Worm (Caenorhabditis elegans): ENCODE measurements around the gene epac-1.

The epac-1 gene

ce11 chrIII:10153003-10153402 is 36.0 kb upstream of the epac-1 start (continued):
- TF ChIP-seq lir-3 (tag; optimal IDR thresholded peaks at IDR 0.05; ENCODE audit: poor library complexity) (peak; percentile 23), mep-1 (tag; optimal IDR thresholded peaks at IDR 0.05) (no peak), nhr-85 (tag) (no peak), swsn-7 (tag; optimal IDR thresholded peaks at IDR 0.05) (peak; percentile 35), dpl-1 (GFP tag; optimal IDR thresholded peaks at IDR 0.05) (peak in 1 of 3 experiments; percentile 5), ceh-63 (GFP tag; optimal IDR thresholded peaks at IDR 0.05) (no peak), fkh-4 (tag; optimal IDR thresholded peaks at IDR 0.05; ENCODE audit: borderline replicate concordance) (no peak), aly-2 (tag; optimal IDR thresholded peaks at IDR 0.05) (no peak), nhr-11 (tag; optimal IDR thresholded peaks at IDR 0.05) (no peak), ceh-8 (GFP tag; optimal IDR thresholded peaks at IDR 0.05) (peak; percentile 49), nhr-90 (tag; optimal IDR thresholded peaks at IDR 0.05; ENCODE audit: poor library complexity) (no peak), alr-1 (tag; optimal IDR thresholded peaks at IDR 0.05; ENCODE audit: borderline replicate concordance) (no peak), aha-1 (tag; optimal IDR thresholded peaks at IDR 0.05) (no peak), ceh-82 (tag; optimal IDR thresholded peaks at IDR 0.05) (peak in 2 of 3 experiments; percentile 7 to 71), rnt-1 (tag; optimal IDR thresholded peaks at IDR 0.05) (peak; percentile 40), jun-1 (tag; optimal IDR thresholded peaks at IDR 0.05) (no peak), ces-1 (GFP tag; optimal IDR thresholded peaks at IDR 0.05) (peak; percentile 42), nhr-28 (tag; optimal IDR thresholded peaks at IDR 0.05) (no peak), pqm-1 (tag; optimal IDR thresholded peaks at IDR 0.05) (no peak), hlh-17 (GFP tag; optimal IDR thresholded peaks at IDR 0.05; ENCODE audit: borderline replicate concordance) (no peak), dsc-1 (tag; optimal IDR thresholded peaks at IDR 0.05) (no peak), C04F5.9 (tag; optimal IDR thresholded peaks at IDR 0.05) (no peak), ama-1 (optimal IDR thresholded peaks at IDR 0.05) (no peak), zip-4 (GFP tag; optimal IDR thresholded peaks at IDR 0.05) (no peak), nhr-19 (GFP tag; conservative IDR thresholded peaks at IDR 0.05) (peak; percentile 35; the same call in 1 of the 2 replicates), nhr-76 (tag; optimal IDR thresholded peaks at IDR 0.05) (no peak), ceh-88 (GFP tag; IDR thresholded peaks at IDR 0.05) (no peak), elt-2 (tag; optimal IDR thresholded peaks at IDR 0.05) (no peak), lin-15B (tag; optimal IDR thresholded peaks at IDR 0.05) (no peak), fos-1 (tag; optimal IDR thresholded peaks at IDR 0.05) (no peak), zag-1 (tag; optimal IDR thresholded peaks at IDR 0.05) (no peak)

- TF ChIP-seq hpl-2 (GFP tag; optimal IDR thresholded peaks at IDR 0.05) (no peak), lin-39 (tag; optimal IDR thresholded peaks at IDR 0.05) (no peak), ama-1 (optimal IDR thresholded peaks at IDR 0.05) (no peak), nhr-11 (tag; optimal IDR thresholded peaks at IDR 0.05) (no peak), mef-2 (tag; optimal IDR thresholded peaks at IDR 0.05) (no peak), nhr-19 (GFP tag; conservative IDR thresholded peaks at IDR 0.05) (peak; percentile 22; the same call in 1 of the 2 replicates), lin-14 (GFP tag; optimal IDR thresholded peaks at IDR 0.05) (peak; percentile 34), unc-62 (GFP tag; optimal IDR thresholded peaks at IDR 0.05) (no peak), elt-3 (tag; optimal IDR thresholded peaks at IDR 0.05) (no peak), aha-1 (tag; optimal IDR thresholded peaks at IDR 0.05) (no peak), mdl-1 (tag; optimal IDR thresholded peaks at IDR 0.05) (no peak), mab-9 (GFP tag; IDR thresholded peaks at IDR 0.05) (no peak), nhr-84 (tag; optimal IDR thresholded peaks at IDR 0.05) (no peak), Y116A8C.19 (tag; optimal IDR thresholded peaks at IDR 0.05; ENCODE audit: borderline replicate concordance) (no peak), jun-1 (tag; optimal IDR thresholded peaks at IDR 0.05) (no peak), C34B4.2 (tag; optimal IDR thresholded peaks at IDR 0.05) (no peak), aly-2 (tag; optimal IDR thresholded peaks at IDR 0.05) (no peak), vab-15 (tag; optimal IDR thresholded peaks at IDR 0.05) (no peak), lin-15B (tag; optimal IDR thresholded peaks at IDR 0.05) (no peak), rnt-1 (tag; optimal IDR thresholded peaks at IDR 0.05) (no peak), pqm-1 (tag; optimal IDR thresholded peaks at IDR 0.05) (no peak), pax-3 (tag; optimal IDR thresholded peaks at IDR 0.05) (no peak), nhr-47 (tag; optimal IDR thresholded peaks at IDR 0.05) (no peak), C04F5.9 (tag; optimal IDR thresholded peaks at IDR 0.05) (no peak), nhr-76 (tag; optimal IDR thresholded peaks at IDR 0.05) (no peak), dsc-1 (tag; optimal IDR thresholded peaks at IDR 0.05) (no peak), ceh-88 (GFP tag; IDR thresholded peaks at IDR 0.05) (no peak), fos-1 (tag; optimal IDR thresholded peaks at IDR 0.05) (no peak), lsy-2 (tag; optimal IDR thresholded peaks at IDR 0.05) (peak; percentile 14 to 16), ztf-4 (tag; optimal IDR thresholded peaks at IDR 0.05) (peak; percentile 29), tlp-1 (tag; optimal IDR thresholded peaks at IDR 0.05) (no peak), dpl-1 (GFP tag; optimal IDR thresholded peaks at IDR 0.05) (no peak), sup-37 (GFP tag; optimal IDR thresholded peaks at IDR 0.05) (no peak), tbx-2 (tag; optimal IDR thresholded peaks at IDR 0.05) (peak; percentile 42)
Measured at ce11 chrIII:10154993-10155392, 34.0 kb upstream of the epac-1 start.

Measured in whole organism, L1 larva.